Fruit fly (Drosophila melanogaster) whole organism, embryonic: ENCODE measurements around the gene CG5254.

Source experiments
- Aef1 ChIP-seq: fragments of 200-800 bp; sonication (Bioruptor generic); IDR thresholded peaks from 3 replicates; pipeline ENCODE4 v1.3.6; 2022; ENCODE audit warnings: missing biosample characterization, missing genetic modification characterization
- Atf-2 ChIP-seq: fragments of 200-800 bp; sonication (Bioruptor generic); optimal IDR thresholded peaks from 2 replicates; lab custom pipeline; 2016; ENCODE audit warnings: missing biosample characterization, missing genetic modification characterization
- Blimp-1 ChIP-seq: fragments of 200-800 bp; sonication (Bioruptor generic); optimal IDR thresholded peaks from 3 replicates; lab custom pipeline; 2018; ENCODE audit warnings: missing biosample characterization, missing genetic modification characterization, mild to moderate bottlenecking, moderate library complexity, missing genetic modification reagents
- CG11560 ChIP-seq: fragments of 200-800 bp; sonication (Bioruptor generic); IDR thresholded peaks from 3 replicates; pipeline ENCODE4 v1.3.6; 2022; ENCODE audit warnings: missing biosample characterization, missing genetic modification characterization
- CG12942 ChIP-seq: fragments of 200-800 bp; sonication (Bioruptor generic); optimal IDR thresholded peaks from 3 replicates; lab custom pipeline; 2016; ENCODE audit warnings: missing biosample characterization, missing genetic modification characterization
- CG13624 ChIP-seq: fragments of 200-800 bp; sonication (Bioruptor generic); optimal IDR thresholded peaks from 2 replicates; lab custom pipeline; 2016; ENCODE audit warnings: missing biosample characterization, missing genetic modification characterization
- CG14441 ChIP-seq: fragments of 200-800 bp; sonication (Bioruptor generic); IDR thresholded peaks from 2 replicates; pipeline ENCODE4 v1.3.6; 2022; ENCODE audit warnings: missing biosample characterization, missing genetic modification characterization
- CG1529 ChIP-seq: fragments of 200-800 bp; sonication (Bioruptor generic); optimal IDR thresholded peaks from 3 replicates; lab custom pipeline; 2018; ENCODE audit warnings: missing biosample characterization, missing genetic modification characterization
- CG15514 ChIP-seq: fragments of 200-800 bp; sonication (Bioruptor generic); optimal IDR thresholded peaks from 3 replicates; lab custom pipeline; 2017; ENCODE audit warnings: missing biosample characterization, missing genetic modification characterization, mild to moderate bottlenecking, moderate library complexity, missing genetic modification reagents
- CG15696 ChIP-seq: fragments of 200-800 bp; sonication (Bioruptor generic); optimal IDR thresholded peaks from 2 replicates; lab custom pipeline; 2019; ENCODE audit warnings: missing biosample characterization, mild to moderate bottlenecking, missing genetic modification characterization, moderate library complexity
- CG17359 ChIP-seq: fragments of 200-800 bp; sonication (Bioruptor generic); optimal IDR thresholded peaks from 3 replicates; lab custom pipeline; 2018; ENCODE audit warnings: missing biosample characterization, mild to moderate bottlenecking, missing genetic modification characterization, moderate library complexity
- CG18476 ChIP-seq: fragments of 200-800 bp; sonication (Bioruptor generic); optimal IDR thresholded peaks from 2 replicates; lab custom pipeline; 2016; ENCODE audit warnings: missing biosample characterization, mild to moderate bottlenecking, missing genetic modification characterization
- CG18619 ChIP-seq: fragments of 200-800 bp; sonication (Bioruptor generic); optimal IDR thresholded peaks from 3 replicates; lab custom pipeline; 2017; ENCODE audit warnings: missing biosample characterization, mild to moderate bottlenecking, missing genetic modification characterization
- CG2120 ChIP-seq: fragments of 200-800 bp; sonication (Bioruptor generic); optimal IDR thresholded peaks from 3 replicates; lab custom pipeline; 2016; ENCODE audit warnings: missing biosample characterization, missing genetic modification characterization
- CG34376 ChIP-seq: fragments of 200-800 bp; sonication (Bioruptor generic); optimal IDR thresholded peaks from 2 replicates; lab custom pipeline; 2018; ENCODE audit warnings: missing biosample characterization, mild to moderate bottlenecking, missing genetic modification characterization
- CG8089 ChIP-seq: fragments of 200-800 bp; sonication (Bioruptor generic); optimal IDR thresholded peaks from 3 replicates; lab custom pipeline; 2016; ENCODE audit warnings: missing biosample characterization, missing genetic modification characterization
- CG8765 ChIP-seq: fragments of 200-800 bp; sonication (Bioruptor generic); IDR thresholded peaks from 2 replicates; pipeline ENCODE4 v1.3.6; 2022; ENCODE audit warnings: missing biosample characterization, missing genetic modification characterization
- CG9727 ChIP-seq: fragments of 200-800 bp; sonication (Bioruptor generic); optimal IDR thresholded peaks from 3 replicates; lab custom pipeline; 2017; ENCODE audit warnings: missing biosample characterization, mild to moderate bottlenecking, missing genetic modification characterization
- CG9876 ChIP-seq: fragments of 200-800 bp; sonication (Bioruptor generic); optimal IDR thresholded peaks from 2 replicates; lab custom pipeline; 2016; ENCODE audit warnings: missing biosample characterization, missing genetic modification characterization
- Camta ChIP-seq: fragments of 200-800 bp; sonication (Bioruptor generic); optimal IDR thresholded peaks from 2 replicates; lab custom pipeline; 2016; ENCODE audit warnings: missing biosample characterization, missing genetic modification characterization
- CkIIα-i1 ChIP-seq: fragments of 200-800 bp; sonication (Bioruptor generic); IDR thresholded peaks from 2 replicates; pipeline ENCODE4 v1.3.6; 2022; ENCODE audit warnings: missing biosample characterization, missing genetic modification characterization
- Dip3 ChIP-seq: fragments of 200-800 bp; sonication (Bioruptor generic); optimal IDR thresholded peaks from 3 replicates; lab custom pipeline; 2016; ENCODE audit warnings: missing biosample characterization, missing genetic modification characterization
- Drgx ChIP-seq: fragments of 200-800 bp; sonication (Bioruptor generic); IDR thresholded peaks from 2 replicates; pipeline ENCODE4 v1.3.6; 2022; ENCODE audit warnings: missing biosample characterization, missing genetic modification characterization
- GATAe ChIP-seq: fragments of 200-800 bp; sonication (Bioruptor generic); conservative IDR thresholded peaks from 2 replicates; pipeline ENCODE4 v1.3.6; 2022; ENCODE audit warnings: missing biosample characterization, missing genetic modification characterization
- MBD-R2 ChIP-seq: fragments of 200-800 bp; sonication (Bioruptor generic); IDR thresholded peaks from 2 replicates; pipeline ENCODE4 v1.3.6; 2022; ENCODE audit warnings: missing biosample characterization, missing genetic modification characterization
- NC2β ChIP-seq: fragments of 200-800 bp; sonication (Bioruptor generic); optimal IDR thresholded peaks from 2 replicates; lab custom pipeline; 2016; ENCODE audit warnings: missing biosample characterization, missing genetic modification characterization
- Nf-YB ChIP-seq: fragments of 200-800 bp; sonication (Bioruptor generic); optimal IDR thresholded peaks from 3 replicates; lab custom pipeline; 2019; ENCODE audit warnings: missing biosample characterization, mild to moderate bottlenecking, missing genetic modification characterization, moderate library complexity
- NfI ChIP-seq: fragments of 200-800 bp; sonication (Bioruptor generic); optimal IDR thresholded peaks from 3 replicates; lab custom pipeline; 2018; ENCODE audit warnings: missing biosample characterization, mild to moderate bottlenecking, missing genetic modification characterization, moderate library complexity
- Ravus ChIP-seq: fragments of 200-800 bp; sonication (Bioruptor generic); IDR thresholded peaks from 2 replicates; pipeline ENCODE4 v1.3.6; 2022; ENCODE audit warnings: missing biosample characterization, missing genetic modification characterization
- Side ChIP-seq: fragments of 200-800 bp; sonication (Bioruptor generic); optimal IDR thresholded peaks from 2 replicates; lab custom pipeline; 2016; ENCODE audit warnings: missing biosample characterization, missing genetic modification characterization
- TFAM ChIP-seq: fragments of 200-800 bp; sonication (Bioruptor generic); optimal IDR thresholded peaks from 2 replicates; lab custom pipeline; 2017; ENCODE audit warnings: missing biosample characterization, missing genetic modification characterization, inconsistent platforms
- al ChIP-seq: fragments of 200-800 bp; sonication (Bioruptor generic); IDR thresholded peaks from 2 replicates; pipeline ENCODE4 v1.3.6; 2022; ENCODE audit warnings: missing biosample characterization, missing genetic modification characterization
- aop ChIP-seq: fragments of 200-800 bp; sonication (Bioruptor generic); IDR thresholded peaks from 2 replicates; pipeline ENCODE4 v1.3.6; 2022; ENCODE audit warnings: missing biosample characterization, missing genetic modification characterization
- ase ChIP-seq: fragments of 200-800 bp; sonication (Bioruptor generic); IDR thresholded peaks from 3 replicates; pipeline ENCODE4 v1.3.6; 2022; ENCODE audit warnings: missing biosample characterization, missing genetic modification characterization
- ato ChIP-seq: fragments of 200-800 bp; sonication (Bioruptor generic); IDR thresholded peaks from 2 replicates; pipeline ENCODE4 v1.3.6; 2022; ENCODE audit warnings: missing biosample characterization, missing genetic modification characterization; ENCODE audit not compliant: partially characterized antibody
- bbx ChIP-seq: fragments of 200-800 bp; sonication (Bioruptor generic); IDR thresholded peaks from 2 replicates; pipeline ENCODE4 v1.3.6; 2022; ENCODE audit warnings: missing biosample characterization, missing genetic modification characterization; ENCODE audit not compliant: partially characterized antibody
- cas ChIP-seq: fragments of 200-800 bp; sonication (Bioruptor generic); IDR thresholded peaks from 2 replicates; pipeline ENCODE4 v1.3.6; 2022; ENCODE audit warnings: missing biosample characterization, missing genetic modification characterization
- chn ChIP-seq: fragments of 200-800 bp; sonication (Bioruptor generic); optimal IDR thresholded peaks from 2 replicates; lab custom pipeline; 2016; ENCODE audit warnings: missing biosample characterization, missing genetic modification characterization
- crp ChIP-seq, 2 experiments: fragments of 200-800 bp; sonication (Bioruptor generic); optimal IDR thresholded peaks; 2 replicates in 1 of 2; 3 replicates in 1 of 2; lab custom pipeline; 2017; ENCODE audit warnings: missing biosample characterization in 2 of 2, missing genetic modification characterization in 2 of 2, mild to moderate bottlenecking in 1 of 2, moderate library complexity in 1 of 2
- emc ChIP-seq: fragments of 200-800 bp; sonication (Bioruptor generic); optimal IDR thresholded peaks from 2 replicates; lab custom pipeline; 2016; ENCODE audit warnings: missing biosample characterization, missing genetic modification characterization
- gem ChIP-seq: fragments of 200-800 bp; sonication (Bioruptor generic); optimal IDR thresholded peaks from 2 replicates; lab custom pipeline; 2019; ENCODE audit warnings: missing biosample characterization, mild to moderate bottlenecking, missing genetic modification characterization, moderate library complexity
- gsb-n ChIP-seq: fragments of 200-800 bp; sonication (Bioruptor generic); optimal IDR thresholded peaks from 3 replicates; lab custom pipeline; 2018; ENCODE audit warnings: missing biosample characterization, mild to moderate bottlenecking, missing genetic modification characterization
- nom ChIP-seq: fragments of 200-800 bp; sonication (Bioruptor generic); optimal IDR thresholded peaks from 2 replicates; lab custom pipeline; 2017; ENCODE audit warnings: missing biosample characterization, missing genetic modification characterization, mild to moderate bottlenecking, moderate library complexity, missing genetic modification reagents
- org-1 ChIP-seq: fragments of 200-800 bp; sonication (Bioruptor generic); optimal IDR thresholded peaks from 2 replicates; lab custom pipeline; 2017; ENCODE audit warnings: missing biosample characterization, missing genetic modification characterization
- sc ChIP-seq, 3 experiments: fragments of >200 bp in 2 of 3; fragments of 200-800 bp in 1 of 3; sonication (Bioruptor generic) in 1 of 3; optimal IDR thresholded peaks; 2 replicates in 2 of 3; 3 replicates in 1 of 3; lab custom pipeline; 2017; ENCODE audit warnings: mild to moderate bottlenecking in 1 of 3, missing biosample characterization in 1 of 3, missing genetic modification characterization in 1 of 3, missing genetic modification reagents in 1 of 3
- schlank ChIP-seq: fragments of 200-800 bp; sonication (Bioruptor generic); optimal IDR thresholded peaks from 2 replicates; lab custom pipeline; 2018; ENCODE audit warnings: missing biosample characterization, mild to moderate bottlenecking, missing genetic modification characterization
- sna ChIP-seq: fragments of 200-800 bp; sonication (Bioruptor generic); IDR thresholded peaks from 2 replicates; pipeline ENCODE4 v1.3.6; 2022; ENCODE audit warnings: missing biosample characterization, missing genetic modification characterization; ENCODE audit not compliant: partially characterized antibody
- so ChIP-seq: fragments of 200-800 bp; sonication (Bioruptor generic); IDR thresholded peaks from 3 replicates; pipeline ENCODE4 v1.3.6; 2022; ENCODE audit warnings: missing biosample characterization, missing genetic modification characterization
- ttk ChIP-seq: fragments of 200-800 bp; sonication (Bioruptor generic); IDR thresholded peaks from 2 replicates; pipeline ENCODE4 v2.1.2; 2022; ENCODE audit warnings: missing biosample characterization, missing genetic modification characterization

CG5254 gene

dm6 chrX:755642-756332, 5.6 kb downstream of the CG5254 start (continued):
- peak; percentile 84 for TF ChIP-seq CG17359 (tag; lab: Kevin White, UChicago)
- TF ChIP-seq TFAM (GFP tag; lab: Kevin White, UChicago) = no peak
- peak; percentile 89 for TF ChIP-seq al (GFP tag; lab: Robert Waterston, UW)
- TF ChIP-seq Camta = peak; percentile 65
- peak; percentile 85 for TF ChIP-seq Side (GFP tag; lab: Kevin White, UChicago)
- TF ChIP-seq CG1529 (GFP tag; lab: Kevin White, UChicago) = peak; percentile 62
- peak; percentile 82 for TF ChIP-seq NfI
- peak; percentile 72 for TF ChIP-seq Blimp-1 (GFP tag; lab: Kevin White, UChicago)
- TF ChIP-seq MBD-R2 (GFP tag; lab: Robert Waterston, UW) = peak; percentile 81
- TF ChIP-seq gsb-n (tag; lab: Kevin White, UChicago) = peak; percentile 16
- TF ChIP-seq Dip3 = peak; percentile 92
- peak; percentile 95 for TF ChIP-seq Drgx (GFP tag; lab: Robert Waterston, UW)
- peak; percentile 73; the same call in 1 of the 3 replicates for TF ChIP-seq so (GFP tag; lab: Robert Waterston, UW)
- TF ChIP-seq CG8089 (GFP tag; lab: Kevin White, UChicago) = peak; percentile 58
- TF ChIP-seq CG13624 (GFP tag; lab: Kevin White, UChicago) = peak; percentile 95
- TF ChIP-seq CG11560 = peak; percentile 80
- no peak for TF ChIP-seq aop (GFP tag; lab: Robert Waterston, UW)
- TF ChIP-seq CG9727 (GFP tag; lab: Kevin White, UChicago) = peak; percentile 71
- peak; percentile 64; the same call in 1 of the 3 replicates for TF ChIP-seq ase (GFP tag; lab: Robert Waterston, UW)
- peak; percentile 79 for TF ChIP-seq nom
- TF ChIP-seq CG2120 (GFP tag; lab: Kevin White, UChicago) = peak; percentile 98
- peak in 1 of 2 experiments; percentile 7 for TF ChIP-seq crp (GFP tag; optimal IDR thresholded peaks at IDR 0.05; lab: Kevin White, UChicago)
- peak; percentile 20 for TF ChIP-seq CG15696 (tag; lab: Kevin White, UChicago)
- TF ChIP-seq Ravus = peak; percentile 70
- peak; percentile 72 for TF ChIP-seq NC2β (GFP tag; lab: Kevin White, UChicago)
- peak; percentile 74 for TF ChIP-seq org-1 (GFP tag; lab: Kevin White, UChicago)
- peak; percentile 56; the same call in 1 of the 2 replicates for TF ChIP-seq CG8765 (GFP tag; lab: Robert Waterston, UW)
- TF ChIP-seq CG12942 (GFP tag; lab: Kevin White, UChicago) = peak; percentile 71
- TF ChIP-seq CG18476 (GFP tag; lab: Kevin White, UChicago) = peak; percentile 74
- no peak for TF ChIP-seq ato (GFP tag; lab: Robert Waterston, UW)
- TF ChIP-seq sc (optimal IDR thresholded peaks at IDR 0.05; lab: Kevin White, UChicago) = no peak
- TF ChIP-seq sc (GFP tag; optimal IDR thresholded peaks at IDR 0.05; lab: Kevin White, UChicago) = peak; percentile 20
- 0 out of 2 replicates have a peak, but pooled peaks have one; percentile 3 for TF ChIP-seq CkIIα-i1 (GFP tag; lab: Robert Waterston, UW)
- TF ChIP-seq Atf-2 (GFP tag; lab: Kevin White, UChicago) = peak; percentile 67
- peak; percentile 70 for TF ChIP-seq emc (GFP tag; lab: Kevin White, UChicago)
- no peak for TF ChIP-seq sna
- peak; percentile 78 for TF ChIP-seq Aef1 (GFP tag; lab: Robert Waterston, UW)
- no peak for TF ChIP-seq bbx
- peak; percentile 87 for TF ChIP-seq CG15514 (GFP tag; lab: Kevin White, UChicago)
- peak; percentile 83 for TF ChIP-seq CG18619 (GFP tag; lab: Kevin White, UChicago)
- peak; percentile 62 for TF ChIP-seq ttk
- no peak; the same call in 1 of the 2 replicates for TF ChIP-seq GATAe (GFP tag; lab: Robert Waterston, UW)
- peak; percentile 79 for TF ChIP-seq schlank (tag; lab: Kevin White, UChicago)
- peak; percentile 59 for TF ChIP-seq Nf-YB (GFP tag; lab: Kevin White, UChicago)
- TF ChIP-seq chn = peak; percentile 56
- TF ChIP-seq CG9876 (GFP tag; lab: Kevin White, UChicago) = peak; percentile 63
- peak; percentile 87 for TF ChIP-seq gem (tag; lab: Kevin White, UChicago)
- TF ChIP-seq CG34376 = peak; percentile 80
- peak; percentile 81 for TF ChIP-seq CG14441 (GFP tag; lab: Robert Waterston, UW)
- peak; percentile 76 for TF ChIP-seq cas (GFP tag; lab: Robert Waterston, UW)
